Fruit fly (Drosophila melanogaster): ENCODE data around the gene Act87E.

dm6 chr3R:13406898-13407297 is 18.9 kb upstream of the Act87E start, which contains the start of gene yellow-e2:
- TF ChIP-seq CG10348 (GFP tag; IDR thresholded peaks at IDR 0.05), result no peak
- TF ChIP-seq CG14655 (GFP tag; optimal IDR thresholded peaks at IDR 0.05), result no peak
- peak; percentile 35 for TF ChIP-seq CG8159 (tag; optimal IDR thresholded peaks at IDR 0.05)
- TF ChIP-seq Snoo (tag; optimal IDR thresholded peaks at IDR 0.05), result no peak
- no peak for TF ChIP-seq CG34367 (tag; optimal IDR thresholded peaks at IDR 0.05)
- TF ChIP-seq CG32121 (GFP tag; IDR thresholded peaks at IDR 0.05), result no peak
- no peak for TF ChIP-seq Pif1B (GFP tag; optimal IDR thresholded peaks at IDR 0.05)
- TF ChIP-seq Pif1A (GFP tag; optimal IDR thresholded peaks at IDR 0.05), result no peak
- no peak for TF ChIP-seq CG15710 (tag; optimal IDR thresholded peaks at IDR 0.05)
- TF ChIP-seq rn (GFP tag; IDR thresholded peaks at IDR 0.05), result no peak
